Worm (Caenorhabditis elegans): ENCODE data around the gene gbb-1.

- no peak for TF ChIP-seq pqm-1 (tag; optimal IDR thresholded peaks at IDR 0.05)
- no peak for TF ChIP-seq rnt-1 (tag; optimal IDR thresholded peaks at IDR 0.05)
- no peak for TF ChIP-seq aha-1 (tag; optimal IDR thresholded peaks at IDR 0.05)
- no peak for TF ChIP-seq fos-1 (tag; optimal IDR thresholded peaks at IDR 0.05)
- no peak for TF ChIP-seq unc-62 (GFP tag; optimal IDR thresholded peaks at IDR 0.05)
- no peak for TF ChIP-seq unc-130 (tag; optimal IDR thresholded peaks at IDR 0.05)
Measured at ce11 chrX:2976148-2976547, 18.4 kb downstream of the gbb-1 start, which contains the start of gene aakg-3.

Measured in whole organism, L1 larva.